Fruit fly (Drosophila melanogaster): ENCODE results near the gene Cph.

Cph gene

DNA sequence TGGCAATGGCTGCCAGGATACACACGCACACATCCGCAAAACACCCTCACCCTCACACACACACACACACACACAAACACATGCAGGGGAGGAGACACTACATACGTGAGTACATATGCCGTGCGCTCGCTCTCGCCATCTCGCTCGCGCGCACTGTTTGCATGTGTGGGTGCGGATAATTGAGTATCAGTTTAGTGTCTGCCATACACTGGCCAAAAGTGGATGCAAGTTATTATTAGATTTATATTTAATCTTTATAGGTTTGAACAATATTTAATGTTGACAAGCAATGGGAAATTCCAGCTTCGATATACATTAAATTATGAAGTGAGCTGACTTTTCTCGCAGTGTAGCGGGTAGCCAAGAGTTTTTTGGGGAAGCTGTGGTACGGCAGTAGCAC lies 19.8 kb upstream of the Cph start (continued):
- no peak for TF ChIP-seq Camta (GFP tag; optimal IDR thresholded peaks at IDR 0.05)
- peak; percentile 54; the same call in 1 of the 2 replicates for TF ChIP-seq H2.0 (GFP tag; IDR thresholded peaks at IDR 0.05)
- TF ChIP-seq CG3407 (GFP tag; optimal IDR thresholded peaks at IDR 0.05), result peak; percentile 47
- TF ChIP-seq cg (GFP tag; optimal IDR thresholded peaks at IDR 0.05), result peak; percentile 80
- peak; percentile 35 for TF ChIP-seq CG7271 (tag; optimal IDR thresholded peaks at IDR 0.05)
- peak; percentile 19 for TF ChIP-seq Deaf1 (tag; optimal IDR thresholded peaks at IDR 0.05)
- TF ChIP-seq Dek (tag; optimal IDR thresholded peaks at IDR 0.05), result peak; percentile 64
- TF ChIP-seq schlank (tag; optimal IDR thresholded peaks at IDR 0.05), result peak; percentile 23
- no peak for TF ChIP-seq nom (GFP tag; optimal IDR thresholded peaks at IDR 0.05)
- peak; percentile 53 for TF ChIP-seq CG4820 (GFP tag; optimal IDR thresholded peaks at IDR 0.05)
- TF ChIP-seq hkb (optimal IDR thresholded peaks at IDR 0.05), result no peak
- TF ChIP-seq hkb (GFP tag; IDR thresholded peaks at IDR 0.05), result peak; percentile 71
- TF ChIP-seq Dref (GFP tag; IDR thresholded peaks at IDR 0.05), result no peak
- no peak for TF ChIP-seq CG10565 (GFP tag; optimal IDR thresholded peaks at IDR 0.05)
- no peak for TF ChIP-seq ham (GFP tag; IDR thresholded peaks at IDR 0.05)
- TF ChIP-seq CG18764 (GFP tag; optimal IDR thresholded peaks at IDR 0.05), result peak; percentile 30
- TF ChIP-seq zen2 (GFP tag; IDR thresholded peaks at IDR 0.05; ENCODE audit: partially characterized antibody), result no peak
- TF ChIP-seq ash1 (GFP tag; optimal IDR thresholded peaks at IDR 0.05), result no peak
- peak; percentile 15 for TF ChIP-seq CG1647 (GFP tag; optimal IDR thresholded peaks at IDR 0.05)
- TF ChIP-seq CG17359 (tag; optimal IDR thresholded peaks at IDR 0.05), result peak; percentile 70
- peak; percentile 18 for TF ChIP-seq CG15479 (GFP tag; optimal IDR thresholded peaks at IDR 0.05)
- TF ChIP-seq CG42726 (GFP tag; IDR thresholded peaks at IDR 0.05; ENCODE audit: partially characterized antibody), result no peak
- TF ChIP-seq CG6765 (GFP tag; optimal IDR thresholded peaks at IDR 0.05), result peak; percentile 53
- TF ChIP-seq shn (GFP tag; optimal IDR thresholded peaks at IDR 0.05), result no peak
- peak; percentile 34; the same call in 1 of the 2 replicates for TF ChIP-seq Gsc (GFP tag; IDR thresholded peaks at IDR 0.05)
- peak; percentile 7 for TF ChIP-seq CG1529 (GFP tag; optimal IDR thresholded peaks at IDR 0.05)
- TF ChIP-seq NC2β (GFP tag; optimal IDR thresholded peaks at IDR 0.05), result peak; percentile 13
- peak; percentile 56; the same call in 1 of the 2 replicates for TF ChIP-seq CG11085 (GFP tag; IDR thresholded peaks at IDR 0.05)
- no peak for TF ChIP-seq repo (GFP tag; optimal IDR thresholded peaks at IDR 0.05)
- TF ChIP-seq CG13287 (GFP tag; IDR thresholded peaks at IDR 0.05; ENCODE audit: partially characterized antibody), result no peak
- TF ChIP-seq hth (optimal IDR thresholded peaks at IDR 0.05), result no peak
- peak; percentile 83 for TF ChIP-seq CG9727 (GFP tag; optimal IDR thresholded peaks at IDR 0.05)
- TF ChIP-seq dimm (GFP tag; IDR thresholded peaks at IDR 0.05), result no peak
- TF ChIP-seq sob (GFP tag; IDR thresholded peaks at IDR 0.05), result peak; percentile 63; the same call in 1 of the 2 replicates
- peak; percentile 45 for TF ChIP-seq Hey (tag; optimal IDR thresholded peaks at IDR 0.05)
- no peak for TF ChIP-seq CG17186 (GFP tag; optimal IDR thresholded peaks at IDR 0.05)
- peak; percentile 8 for TF ChIP-seq CG2116 (GFP tag; optimal IDR thresholded peaks at IDR 0.05)
- no peak for TF ChIP-seq dm (GFP tag; optimal IDR thresholded peaks at IDR 0.05)
- TF ChIP-seq Dfd (GFP tag; optimal IDR thresholded peaks at IDR 0.05), result no peak
- TF ChIP-seq tna (GFP tag; IDR thresholded peaks at IDR 0.05; ENCODE audit: partially characterized antibody), result no peak
- no peak for TF ChIP-seq en (GFP tag; optimal IDR thresholded peaks at IDR 0.05)
- peak; percentile 37 for TF ChIP-seq Dad (GFP tag; optimal IDR thresholded peaks at IDR 0.05)
- peak; percentile 50 for TF ChIP-seq onecut (GFP tag; IDR thresholded peaks at IDR 0.05)
- peak; percentile 25 for TF ChIP-seq Jarid2 (GFP tag; optimal IDR thresholded peaks at IDR 0.05)
- no peak for TF ChIP-seq Eip74EF (GFP tag; optimal IDR thresholded peaks at IDR 0.05)
- TF ChIP-seq vvl (GFP tag; IDR thresholded peaks at IDR 0.05), result peak; percentile 81
- no peak for TF ChIP-seq pros (GFP tag; optimal IDR thresholded peaks at IDR 0.05)
- peak; percentile 69 for TF ChIP-seq ac (GFP tag; optimal IDR thresholded peaks at IDR 0.05)
- peak; percentile 25 for TF ChIP-seq CG7786 (GFP tag; optimal IDR thresholded peaks at IDR 0.05)
- 0 out of 2 replicates have a peak, but pooled peaks have one; percentile 11 for TF ChIP-seq Scr (GFP tag; IDR thresholded peaks at IDR 0.05; ENCODE audit: partially characterized antibody)
- peak; percentile 44 for TF ChIP-seq wor (GFP tag; IDR thresholded peaks at IDR 0.05)
